Fruit fly (Drosophila melanogaster) whole organism, wandering third instar larva: ENCODE data around the gene Myt1.
A peak's percentile ranks its signal among the peaks of the same experiment; 100 is the strongest.

Experiments used
- Abd-B ChIP-seq: fragments of >200 bp; optimal IDR thresholded peaks from 2 replicates; lab custom pipeline; 2017; ENCODE audit warnings: missing biosample characterization, missing genetic modification characterization
- Dfd ChIP-seq: fragments of >200 bp; optimal IDR thresholded peaks from 2 replicates; lab custom pipeline; 2017; ENCODE audit warnings: missing biosample characterization, missing genetic modification characterization
- Dif ChIP-seq: fragments of 200-275, 200-300 bp; sonication (Bioruptor generic); optimal IDR thresholded peaks from 2 replicates; lab custom pipeline; 2018; ENCODE audit warnings: missing biosample characterization, missing genetic modification characterization; ENCODE audit not compliant: partially characterized antibody
- HLH106 ChIP-seq: fragments of 200-800 bp; optimal IDR thresholded peaks from 3 replicates; lab custom pipeline; 2019; ENCODE audit warnings: missing biosample characterization, mild to moderate bottlenecking, missing genetic modification characterization, moderate library complexity
- Hnf4 ChIP-seq: fragments of 200-800 bp; sonication (Bioruptor generic); optimal IDR thresholded peaks from 2 replicates; lab custom pipeline; 2016; ENCODE audit warnings: missing biosample characterization, mild to moderate bottlenecking, missing genetic modification characterization
- Hr78 ChIP-seq: fragments of >200 bp; optimal IDR thresholded peaks from 2 replicates; lab custom pipeline; 2017; ENCODE audit warnings: missing biosample characterization, missing genetic modification characterization
- Jra ChIP-seq: sonication (Bioruptor generic); optimal IDR thresholded peaks from 2 replicates; lab custom pipeline; 2016; ENCODE audit warnings: missing biosample characterization, missing genetic modification characterization
- Mio ChIP-seq: sonication (Bioruptor generic); optimal IDR thresholded peaks from 2 replicates; lab custom pipeline; 2016; ENCODE audit warnings: missing biosample characterization, missing genetic modification characterization
- Myc ChIP-seq: fragments of >200 bp; optimal IDR thresholded peaks from 2 replicates; lab custom pipeline; 2017
- OdsH ChIP-seq: fragments of 200-800 bp; sonication (Bioruptor generic); optimal IDR thresholded peaks from 2 replicates; lab custom pipeline; 2016; ENCODE audit warnings: missing biosample characterization, mild to moderate bottlenecking, missing genetic modification characterization
- Rel ChIP-seq, 2 experiments: fragments of 200-800 bp; sonication (Bioruptor generic) in 1 of 2; optimal IDR thresholded peaks; 2 replicates in 1 of 2; 3 replicates in 1 of 2; lab custom pipeline; 2016 to 2019; ENCODE audit warnings: mild to moderate bottlenecking in 2 of 2, missing biosample characterization in 2 of 2, missing genetic modification characterization in 2 of 2, moderate library complexity in 1 of 2
- Sp1 ChIP-seq: fragments of 200-800 bp; sonication (Bioruptor generic); optimal IDR thresholded peaks from 3 replicates; lab custom pipeline; 2019; ENCODE audit warnings: missing biosample characterization, mild to moderate bottlenecking, missing genetic modification characterization, moderate library complexity
- Vsx2 ChIP-seq: fragments of 200-300, 225-300 bp; sonication (Bioruptor generic); optimal IDR thresholded peaks from 2 replicates; lab custom pipeline; 2018; ENCODE audit warnings: missing biosample characterization, missing genetic modification characterization; ENCODE audit not compliant: partially characterized antibody
- br ChIP-seq: fragments of 200-800 bp; sonication (Bioruptor generic); optimal IDR thresholded peaks from 2 replicates; lab custom pipeline; 2016; ENCODE audit warnings: missing biosample characterization, missing genetic modification characterization
- brk ChIP-seq: fragments of 200-800 bp; sonication (Bioruptor generic); optimal IDR thresholded peaks from 2 replicates; lab custom pipeline; 2016; ENCODE audit warnings: missing biosample characterization, mild to moderate bottlenecking, missing genetic modification characterization
- dmrt93B ChIP-seq: fragments of 200-800 bp; sonication (Bioruptor generic); optimal IDR thresholded peaks from 2 replicates; lab custom pipeline; 2018; ENCODE audit warnings: missing biosample characterization, mild to moderate bottlenecking, missing genetic modification characterization
- dsf ChIP-seq: sonication (Bioruptor generic); optimal IDR thresholded peaks from 2 replicates; lab custom pipeline; 2016; ENCODE audit warnings: missing biosample characterization, missing genetic modification characterization, borderline replicate concordance
- foxo ChIP-seq, 2 experiments: fragments of 200-800 bp; sonication (Bioruptor generic); optimal IDR thresholded peaks; 2 replicates in 1 of 2; 3 replicates in 1 of 2; lab custom pipeline; 2016 to 2017; ENCODE audit warnings: missing biosample characterization in 2 of 2, missing genetic modification characterization in 2 of 2
- fru ChIP-seq: fragments of 200-800 bp; sonication (Bioruptor generic); optimal IDR thresholded peaks from 3 replicates; lab custom pipeline; 2016; ENCODE audit warnings: missing biosample characterization, mild to moderate bottlenecking, missing genetic modification characterization
- h ChIP-seq: fragments of 200-800 bp; sonication (Bioruptor generic); optimal IDR thresholded peaks from 3 replicates; lab custom pipeline; 2016; ENCODE audit warnings: missing biosample characterization, mild to moderate bottlenecking, missing genetic modification characterization
- jim ChIP-seq: fragments of 175-275, 200-325 bp; sonication (Bioruptor generic); optimal IDR thresholded peaks from 2 replicates; lab custom pipeline; 2016; ENCODE audit warnings: missing biosample characterization, mild to moderate bottlenecking, missing genetic modification characterization
- lola ChIP-seq: fragments of >200 bp; optimal IDR thresholded peaks from 2 replicates; lab custom pipeline; 2017; ENCODE audit warnings: missing biosample characterization, missing genetic modification characterization
- psq ChIP-seq: fragments of 200-800 bp; sonication (Bioruptor generic); optimal IDR thresholded peaks from 3 replicates; lab custom pipeline; 2017; ENCODE audit warnings: missing biosample characterization, mild to moderate bottlenecking, missing genetic modification characterization, moderate library complexity
- rgr ChIP-seq: fragments of 200-800 bp; sonication (Bioruptor generic); optimal IDR thresholded peaks from 3 replicates; lab custom pipeline; 2016; ENCODE audit warnings: missing biosample characterization, mild to moderate bottlenecking, missing genetic modification characterization
- sage ChIP-seq: fragments of 200-800 bp; sonication (Bioruptor generic); optimal IDR thresholded peaks from 2 replicates; lab custom pipeline; 2016; ENCODE audit warnings: missing biosample characterization, mild to moderate bottlenecking, missing genetic modification characterization
- sv ChIP-seq: fragments of 200-800 bp; sonication (Bioruptor generic); optimal IDR thresholded peaks from 3 replicates; lab custom pipeline; 2016; ENCODE audit warnings: missing biosample characterization, missing genetic modification characterization
- tai ChIP-seq: sonication (Bioruptor generic); optimal IDR thresholded peaks from 2 replicates; lab custom pipeline; 2016; ENCODE audit warnings: missing biosample characterization, missing genetic modification characterization
- usp ChIP-seq: fragments of >200 bp; optimal IDR thresholded peaks from 2 replicates; lab custom pipeline; 2017; ENCODE audit warnings: missing biosample characterization, missing genetic modification characterization
- woc ChIP-seq: sonication (Bioruptor generic); optimal IDR thresholded peaks from 2 replicates; lab custom pipeline; 2016; ENCODE audit warnings: missing biosample characterization, mild to moderate bottlenecking, missing genetic modification characterization

Myt1 gene

dm6 chr3L:5765844-5766200 lies 13.6 kb downstream of the Myt1 start, which contains the start of gene Txl:
Gene Txl (plus strand): TSS chr3L:5765846.
- no peak for TF ChIP-seq dsf (GFP tag; lab: Kevin White, UChicago)
- TF ChIP-seq Sp1, result no peak
- TF ChIP-seq Mio (GFP tag; lab: Kevin White, UChicago), result no peak
- no peak for TF ChIP-seq HLH106 (tag; lab: Kevin White, UChicago)
- no peak for TF ChIP-seq foxo (GFP tag; optimal IDR thresholded peaks at IDR 0.05; lab: Kevin White, UChicago)
- no peak for TF ChIP-seq Hnf4 (GFP tag; lab: Kevin White, UChicago)
- TF ChIP-seq dmrt93B (GFP tag; lab: Kevin White, UChicago), result no peak
- TF ChIP-seq jim (GFP tag; lab: Kevin White, UChicago), result no peak
- TF ChIP-seq usp (GFP tag; lab: Kevin White, UChicago), result no peak
- TF ChIP-seq Jra (GFP tag; lab: Kevin White, UChicago), result no peak
- TF ChIP-seq Rel (GFP tag; optimal IDR thresholded peaks at IDR 0.05; lab: Kevin White, UChicago), result no peak
- TF ChIP-seq Rel (tag; optimal IDR thresholded peaks at IDR 0.05; lab: Kevin White, UChicago), result no peak
- TF ChIP-seq tai (GFP tag; lab: Kevin White, UChicago), result no peak
- no peak for TF ChIP-seq psq (GFP tag; lab: Kevin White, UChicago)
- TF ChIP-seq sv (GFP tag; lab: Kevin White, UChicago), result no peak
- TF ChIP-seq Vsx2 (GFP tag; lab: Kevin White, UChicago), result no peak
- no peak for TF ChIP-seq br
- no peak for TF ChIP-seq brk (GFP tag; lab: Kevin White, UChicago)

- TF ChIP-seq Myc (lab: Kevin White, UChicago) (peak; percentile 79), dmrt93B (GFP tag; lab: Kevin White, UChicago) (no peak), woc (GFP tag; lab: Kevin White, UChicago) (no peak), OdsH (GFP tag; lab: Kevin White, UChicago) (no peak), lola (GFP tag; lab: Kevin White, UChicago) (no peak), Hnf4 (GFP tag; lab: Kevin White, UChicago) (no peak), rgr (no peak), Dfd (GFP tag; lab: Kevin White, UChicago) (no peak), Dif (GFP tag; lab: Kevin White, UChicago) (no peak), Abd-B (GFP tag; lab: Kevin White, UChicago) (no peak), fru (GFP tag; lab: Kevin White, UChicago) (no peak), psq (GFP tag; lab: Kevin White, UChicago) (peak; percentile 40), usp (GFP tag; lab: Kevin White, UChicago) (no peak), Sp1 (no peak), Rel (GFP tag; optimal IDR thresholded peaks at IDR 0.05; lab: Kevin White, UChicago) (no peak), Rel (tag; optimal IDR thresholded peaks at IDR 0.05; lab: Kevin White, UChicago) (no peak)
Observed at dm6 chr3L:5764922-5765843, 14.2 kb downstream of the Myt1 start, which contains the start of gene CG10576. Gene CG10576 (minus strand): TSS chr3L:5765702.

- TF ChIP-seq sage (GFP tag; lab: Kevin White, UChicago) (no peak), jim (GFP tag; lab: Kevin White, UChicago) (no peak), br (peak; percentile 37), Abd-B (GFP tag; lab: Kevin White, UChicago) (no peak), Rel (GFP tag; optimal IDR thresholded peaks at IDR 0.05; lab: Kevin White, UChicago) (no peak), Rel (tag; optimal IDR thresholded peaks at IDR 0.05; lab: Kevin White, UChicago) (peak; percentile 97), Hr78 (GFP tag; lab: Kevin White, UChicago) (peak; percentile 33), h (GFP tag; lab: Kevin White, UChicago) (no peak)
Observed at dm6 chr3L:5753605-5754365, 25.6 kb downstream of the Myt1 start.
